Fruit fly (Drosophila melanogaster): ENCODE results near the gene Pten.

The Pten gene

DNA sequence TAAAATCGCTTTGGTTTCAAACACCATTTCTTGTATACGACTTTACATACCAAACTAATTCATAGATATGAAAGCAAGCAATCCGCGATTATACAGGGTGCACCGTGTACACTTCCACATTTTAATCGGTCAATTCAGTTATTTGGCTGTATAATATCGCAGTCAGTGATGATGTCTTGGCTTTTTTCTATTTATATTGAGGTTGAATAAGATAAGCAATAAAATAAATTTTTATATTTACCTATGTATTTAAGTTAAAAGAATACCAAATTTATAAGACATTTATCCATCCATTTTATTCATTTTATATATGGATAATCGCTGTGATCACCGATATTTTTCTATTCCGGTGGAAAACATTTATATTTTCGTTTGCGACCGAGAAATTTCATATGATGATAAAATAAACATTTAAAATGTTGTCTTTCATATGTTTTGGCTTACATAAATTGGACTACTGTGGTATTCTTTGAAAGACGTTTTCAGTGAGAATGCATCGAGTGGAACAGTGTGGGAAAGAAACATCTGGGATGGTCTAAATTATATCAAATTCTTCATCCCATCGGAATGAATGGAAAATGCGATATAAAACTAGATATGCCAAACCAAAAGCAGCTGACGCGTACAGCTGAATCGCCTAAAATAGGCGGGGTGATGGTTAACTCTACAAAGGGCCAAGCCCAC, 34.0 kb downstream of the Pten start, which contains the start of gene CG5708 (continued):
- TF ChIP-seq bigmax (GFP tag; optimal IDR thresholded peaks at IDR 0.05) (no peak), CG15601 (tag; optimal IDR thresholded peaks at IDR 0.05) (no peak), CG32532 (GFP tag; IDR thresholded peaks at IDR 0.05) (no peak), sc (optimal IDR thresholded peaks at IDR 0.05) (no peak), sc (GFP tag; optimal IDR thresholded peaks at IDR 0.05) (no peak), CG10431 (GFP tag; optimal IDR thresholded peaks at IDR 0.05) (no peak), Sry-β (GFP tag; optimal IDR thresholded peaks at IDR 0.05) (peak; percentile 92), Myb (GFP tag; optimal IDR thresholded peaks at IDR 0.05) (no peak), CG3281 (GFP tag; optimal IDR thresholded peaks at IDR 0.05) (no peak), dmrt99B (tag; optimal IDR thresholded peaks at IDR 0.05) (no peak), Dfd (GFP tag; optimal IDR thresholded peaks at IDR 0.05) (no peak), Tbp (GFP tag; optimal IDR thresholded peaks at IDR 0.05) (no peak), CG16863 (GFP tag; optimal IDR thresholded peaks at IDR 0.05) (no peak), CG12071 (GFP tag; optimal IDR thresholded peaks at IDR 0.05) (no peak), CG7372 (GFP tag; IDR thresholded peaks at IDR 0.05) (no peak), CG2875 (GFP tag; optimal IDR thresholded peaks at IDR 0.05) (no peak), Elba2 (GFP tag; optimal IDR thresholded peaks at IDR 0.05) (no peak), CG12236 (GFP tag; optimal IDR thresholded peaks at IDR 0.05) (no peak), Atf6 (GFP tag; IDR thresholded peaks at IDR 0.05) (0 out of 2 replicates have a peak, but pooled peaks have one; percentile 17), CG5245 (GFP tag; optimal IDR thresholded peaks at IDR 0.05) (no peak), CG4424 (GFP tag; optimal IDR thresholded peaks at IDR 0.05) (peak; percentile 6), CG17186 (GFP tag; optimal IDR thresholded peaks at IDR 0.05) (no peak), NK7.1 (GFP tag; optimal IDR thresholded peaks at IDR 0.05) (no peak), amos (GFP tag; IDR thresholded peaks at IDR 0.05; ENCODE audit: partially characterized antibody) (peak; percentile 68; the same call in 1 of the 2 replicates), Rx (GFP tag; IDR thresholded peaks at IDR 0.05) (no peak), hth (optimal IDR thresholded peaks at IDR 0.05) (no peak), h (optimal IDR thresholded peaks at IDR 0.05) (no peak), MTF-1 (GFP tag; optimal IDR thresholded peaks at IDR 0.05; ENCODE audit: borderline replicate concordance) (no peak), Dref (GFP tag; IDR thresholded peaks at IDR 0.05) (peak; percentile 56), CG31441 (GFP tag; IDR thresholded peaks at IDR 0.05) (peak; percentile 46; the same call in 1 of the 2 replicates), CG6175 (GFP tag; IDR thresholded peaks at IDR 0.05) (no peak), pita (GFP tag; optimal IDR thresholded peaks at IDR 0.05) (no peak), CG4854 (GFP tag; optimal IDR thresholded peaks at IDR 0.05) (no peak), sima (GFP tag; optimal IDR thresholded peaks at IDR 0.05) (no peak), Eip74EF (GFP tag; optimal IDR thresholded peaks at IDR 0.05) (no peak), Aef1 (GFP tag; IDR thresholded peaks at IDR 0.05) (no peak), CG9437 (GFP tag; optimal IDR thresholded peaks at IDR 0.05) (no peak), Ravus (GFP tag; IDR thresholded peaks at IDR 0.05) (no peak), salm (tag; optimal IDR thresholded peaks at IDR 0.05) (no peak), scrt (GFP tag; optimal IDR thresholded peaks at IDR 0.05) (no peak), CG9876 (GFP tag; optimal IDR thresholded peaks at IDR 0.05) (no peak), Dp (GFP tag; optimal IDR thresholded peaks at IDR 0.05) (no peak), Poxn (GFP tag; IDR thresholded peaks at IDR 0.05) (no peak), gt (GFP tag; IDR thresholded peaks at IDR 0.05) (no peak), D (optimal IDR thresholded peaks at IDR 0.05) (no peak), D (GFP tag; optimal IDR thresholded peaks at IDR 0.05) (no peak), B-H2 (GFP tag; optimal IDR thresholded peaks at IDR 0.05) (peak; percentile 35), danr (GFP tag; IDR thresholded peaks at IDR 0.05) (no peak), yki (optimal IDR thresholded peaks at IDR 0.05) (no peak), Dek (tag; optimal IDR thresholded peaks at IDR 0.05) (no peak), CG14014 (GFP tag; IDR thresholded peaks at IDR 0.05) (no peak), Bgb (GFP tag; IDR thresholded peaks at IDR 0.05; ENCODE audit: partially characterized antibody) (peak; percentile 52; the same call in 1 of the 2 replicates)
